Fruit fly (Drosophila melanogaster): ENCODE measurements around the gene br.

The br gene

dm6 chrX:1566549-1567174, 8.3 kb upstream of the br start:
- TF ChIP-seq dl (GFP tag; optimal IDR thresholded peaks at IDR 0.05; ENCODE audit: insufficient read depth in 1 of 2, partially characterized antibody in 2 of 2) (no peak), Vsx2 (GFP tag; optimal IDR thresholded peaks at IDR 0.05; ENCODE audit: partially characterized antibody) (peak; percentile 31), fru (GFP tag; optimal IDR thresholded peaks at IDR 0.05) (peak; percentile 12), jim (GFP tag; optimal IDR thresholded peaks at IDR 0.05) (peak; percentile 90), psq (GFP tag; optimal IDR thresholded peaks at IDR 0.05) (peak; percentile 32), br (GFP tag; optimal IDR thresholded peaks at IDR 0.05) (peak; percentile 10), Dfd (GFP tag; optimal IDR thresholded peaks at IDR 0.05) (no peak)

- peak; percentile 62 for TF ChIP-seq psq (GFP tag; optimal IDR thresholded peaks at IDR 0.05)
- peak; percentile 62 for TF ChIP-seq Sp1 (GFP tag; optimal IDR thresholded peaks at IDR 0.05)
- TF ChIP-seq HLH106 (tag; optimal IDR thresholded peaks at IDR 0.05): no peak
- TF ChIP-seq GATAd (GFP tag; optimal IDR thresholded peaks at IDR 0.05): no peak
These were observed 4.6 kb upstream of the br start for dm6 chrX:1570296-1570695.

- TF ChIP-seq psq (GFP tag; optimal IDR thresholded peaks at IDR 0.05) (peak; percentile 79), CG32264 (GFP tag; optimal IDR thresholded peaks at IDR 0.05) (no peak), N (GFP tag; optimal IDR thresholded peaks at IDR 0.05) (peak; percentile 20), Hr83 (GFP tag; optimal IDR thresholded peaks at IDR 0.05; ENCODE audit: poor library complexity, severe bottlenecking) (no peak), Dif (GFP tag; optimal IDR thresholded peaks at IDR 0.05; ENCODE audit: partially characterized antibody) (peak; percentile 0), CrebA (GFP tag; optimal IDR thresholded peaks at IDR 0.05; ENCODE audit: borderline replicate concordance) (peak; percentile 33), ey (GFP tag; optimal IDR thresholded peaks at IDR 0.05) (no peak), Sp1 (GFP tag; optimal IDR thresholded peaks at IDR 0.05) (peak; percentile 92), lola (GFP tag; optimal IDR thresholded peaks at IDR 0.05) (no peak), HLH106 (tag; optimal IDR thresholded peaks at IDR 0.05) (peak; percentile 58), Abd-B (GFP tag; optimal IDR thresholded peaks at IDR 0.05) (no peak), Rel (GFP tag; optimal IDR thresholded peaks at IDR 0.05) (no peak), Rel (tag; optimal IDR thresholded peaks at IDR 0.05) (peak; percentile 45), jim (GFP tag; optimal IDR thresholded peaks at IDR 0.05) (peak; percentile 90), CG9705 (GFP tag; optimal IDR thresholded peaks at IDR 0.05) (peak; percentile 36), fru (GFP tag; optimal IDR thresholded peaks at IDR 0.05) (peak; percentile 50), br (GFP tag; optimal IDR thresholded peaks at IDR 0.05) (peak; percentile 75), rgr (GFP tag; optimal IDR thresholded peaks at IDR 0.05) (peak; percentile 15), OdsH (GFP tag; optimal IDR thresholded peaks at IDR 0.05) (no peak), dmrt93B (GFP tag; optimal IDR thresholded peaks at IDR 0.05) (peak; percentile 23)
These were observed 755 bp upstream of the br start for dm6 chrX:1574101-1574653.

- TF ChIP-seq tai (GFP tag; optimal IDR thresholded peaks at IDR 0.05): no peak
- TF ChIP-seq ey (GFP tag; optimal IDR thresholded peaks at IDR 0.05): no peak
- no peak for TF ChIP-seq Abd-B (GFP tag; optimal IDR thresholded peaks at IDR 0.05)
- no peak for TF ChIP-seq Hr78 (GFP tag; optimal IDR thresholded peaks at IDR 0.05)
- TF ChIP-seq fru (GFP tag; optimal IDR thresholded peaks at IDR 0.05): no peak
- TF ChIP-seq rgr (GFP tag; optimal IDR thresholded peaks at IDR 0.05): peak; percentile 34
- peak; percentile 6 for TF ChIP-seq sage (GFP tag; optimal IDR thresholded peaks at IDR 0.05)
- TF ChIP-seq sv (GFP tag; optimal IDR thresholded peaks at IDR 0.05): no peak
- no peak for TF ChIP-seq N (GFP tag; optimal IDR thresholded peaks at IDR 0.05)
- TF ChIP-seq Sp1 (GFP tag; optimal IDR thresholded peaks at IDR 0.05): peak; percentile 47
- no peak for TF ChIP-seq lola (GFP tag; optimal IDR thresholded peaks at IDR 0.05)
- no peak for TF ChIP-seq Mio (GFP tag; optimal IDR thresholded peaks at IDR 0.05)
- no peak for TF ChIP-seq dmrt93B (GFP tag; optimal IDR thresholded peaks at IDR 0.05)
- TF ChIP-seq jim (GFP tag; optimal IDR thresholded peaks at IDR 0.05): peak; percentile 32
- TF ChIP-seq Rel (GFP tag; optimal IDR thresholded peaks at IDR 0.05): peak; percentile 27
- TF ChIP-seq Rel (tag; optimal IDR thresholded peaks at IDR 0.05): peak; percentile 66
- TF ChIP-seq psq (GFP tag; optimal IDR thresholded peaks at IDR 0.05): peak; percentile 67
- TF ChIP-seq HLH106 (tag; optimal IDR thresholded peaks at IDR 0.05): no peak
- no peak for TF ChIP-seq pan (optimal IDR thresholded peaks at IDR 0.05)
- TF ChIP-seq Jra (GFP tag; optimal IDR thresholded peaks at IDR 0.05): peak; percentile 54
- TF ChIP-seq GATAd (GFP tag; optimal IDR thresholded peaks at IDR 0.05): no peak
- no peak for TF ChIP-seq foxo (GFP tag; optimal IDR thresholded peaks at IDR 0.05)
- TF ChIP-seq br (GFP tag; optimal IDR thresholded peaks at IDR 0.05): peak; percentile 71
- peak; percentile 36 for TF ChIP-seq Hnf4 (GFP tag; optimal IDR thresholded peaks at IDR 0.05)
- TF ChIP-seq OdsH (GFP tag; optimal IDR thresholded peaks at IDR 0.05): peak; percentile 9
- TF ChIP-seq Hr83 (GFP tag; optimal IDR thresholded peaks at IDR 0.05; ENCODE audit: poor library complexity, severe bottlenecking): peak; percentile 7
- no peak for TF ChIP-seq dsf (GFP tag; optimal IDR thresholded peaks at IDR 0.05; ENCODE audit: borderline replicate concordance)
- no peak for TF ChIP-seq CG32264 (GFP tag; optimal IDR thresholded peaks at IDR 0.05)
- peak; percentile 55 for TF ChIP-seq brk (GFP tag; optimal IDR thresholded peaks at IDR 0.05)
- peak; percentile 35 for TF ChIP-seq Dif (GFP tag; optimal IDR thresholded peaks at IDR 0.05; ENCODE audit: partially characterized antibody)
- TF ChIP-seq CrebA (GFP tag; optimal IDR thresholded peaks at IDR 0.05; ENCODE audit: borderline replicate concordance): peak; percentile 71
These were observed 2.2 kb downstream of the br start for dm6 chrX:1577120-1577519.
